Worm (Caenorhabditis elegans) whole organism, L4/young adult: Measurements from ENCODE around the gene H39E20.1.

Experiments used
- dao-5 ChIP-seq: sonication (generic microtip); optimal IDR thresholded peaks from 2 replicates; lab custom pipeline; 2016; ENCODE audit warnings: missing genotype, missing genetic modification characterization, moderate library complexity, missing compliant biosample characterization
- him-1 ChIP-seq: sonication (generic microtip); optimal IDR thresholded peaks from 2 replicates; lab custom pipeline; 2016; ENCODE audit warnings: missing genotype, missing genetic modification reagents, missing genetic modification characterization, missing compliant biosample characterization

- no peak for TF ChIP-seq him-1 (tag; lab: Kevin White, UChicago)
- no peak for TF ChIP-seq dao-5
Observed at ce11 chrX:1384538-1384937, 12.9 kb downstream of the H39E20.1 start, which contains the start of gene F56C3.8.
